Fruit fly (Drosophila melanogaster) whole organism, embryonic: ENCODE results near the gene Nckx30C.

Experiments
- Awh ChIP-seq: fragments of 200-800 bp; sonication (Bioruptor generic); IDR thresholded peaks from 2 replicates; pipeline ENCODE4, ENCODE4 v1.3.6; 2022; ENCODE audit warnings: missing biosample characterization, missing genetic modification characterization
- Bgb ChIP-seq: fragments of 200-800 bp; sonication (Bioruptor generic); IDR thresholded peaks from 2 replicates; pipeline ENCODE4 v1.3.6; 2022; ENCODE audit warnings: missing biosample characterization, missing genetic modification characterization; ENCODE audit not compliant: partially characterized antibody
- CG10209 ChIP-seq: fragments of 200-800 bp; sonication (Bioruptor generic); optimal IDR thresholded peaks from 3 replicates; lab custom pipeline; 2017; ENCODE audit warnings: missing biosample characterization, mild to moderate bottlenecking, missing genetic modification characterization, missing genetic modification reagents
- CG10267 ChIP-seq: fragments of 200-800 bp; sonication (Bioruptor generic); optimal IDR thresholded peaks from 2 replicates; lab custom pipeline; 2018; ENCODE audit warnings: missing biosample characterization, mild to moderate bottlenecking, missing genetic modification characterization, moderate library complexity
- CG10431 ChIP-seq: fragments of 200-800 bp; sonication (Bioruptor generic); optimal IDR thresholded peaks from 3 replicates; lab custom pipeline; 2018; ENCODE audit warnings: missing biosample characterization, mild to moderate bottlenecking, missing genetic modification characterization
- CG13287 ChIP-seq: fragments of 200-800 bp; sonication (Bioruptor generic); IDR thresholded peaks from 2 replicates; pipeline ENCODE4 v1.3.6; 2022; ENCODE audit warnings: missing biosample characterization, missing genetic modification characterization; ENCODE audit not compliant: partially characterized antibody
- CG15601 ChIP-seq: fragments of 200-800 bp; sonication (Bioruptor generic); optimal IDR thresholded peaks from 3 replicates; lab custom pipeline; 2019; ENCODE audit warnings: missing biosample characterization, mild to moderate bottlenecking, missing genetic modification characterization, moderate library complexity
- CG2678 ChIP-seq: fragments of 200-800 bp; sonication (Bioruptor generic); optimal IDR thresholded peaks from 3 replicates; lab custom pipeline; 2019; ENCODE audit warnings: missing biosample characterization, mild to moderate bottlenecking, missing genetic modification characterization, moderate library complexity
- CG2712 ChIP-seq: fragments of 200-800 bp; optimal IDR thresholded peaks from 3 replicates; lab custom pipeline; 2019; ENCODE audit warnings: missing biosample characterization, mild to moderate bottlenecking, missing genetic modification characterization, moderate library complexity
- CG34224 ChIP-seq: fragments of 200-800 bp; sonication (Bioruptor generic); IDR thresholded peaks from 3 replicates; pipeline ENCODE4 v1.3.6; 2022; ENCODE audit warnings: missing biosample characterization, missing genetic modification characterization; ENCODE audit not compliant: partially characterized antibody
- CG5180 ChIP-seq: fragments of 200-800 bp; sonication (Bioruptor generic); optimal IDR thresholded peaks from 3 replicates; lab custom pipeline; 2017; ENCODE audit warnings: missing biosample characterization, missing genetic modification characterization, mild to moderate bottlenecking, moderate library complexity, missing genetic modification reagents
- CG6254 ChIP-seq: fragments of 200-800 bp; sonication (Bioruptor generic); optimal IDR thresholded peaks from 3 replicates; lab custom pipeline; 2017; ENCODE audit warnings: mild to moderate bottlenecking, missing biosample characterization, missing genetic modification reagents, missing genetic modification characterization
- CG9797 ChIP-seq: fragments of 200-800 bp; sonication (Bioruptor generic); optimal IDR thresholded peaks from 3 replicates; lab custom pipeline; 2018; ENCODE audit warnings: missing biosample characterization, mild to moderate bottlenecking, missing genetic modification characterization
- CG9932 ChIP-seq: fragments of 200-800 bp; sonication (Bioruptor generic); IDR thresholded peaks from 2 replicates; pipeline ENCODE4 v1.3.6; 2022; ENCODE audit warnings: missing biosample characterization, missing genetic modification characterization
- CoRest ChIP-seq: fragments of 200-800 bp; sonication (Bioruptor generic); optimal IDR thresholded peaks from 3 replicates; lab custom pipeline; 2018; ENCODE audit warnings: missing biosample characterization, mild to moderate bottlenecking, missing genetic modification characterization, moderate library complexity
- CrebB ChIP-seq: fragments of 200-800 bp; sonication (Bioruptor generic); optimal IDR thresholded peaks from 3 replicates; lab custom pipeline; 2018; ENCODE audit warnings: missing biosample characterization, mild to moderate bottlenecking, missing genetic modification characterization
- D ChIP-seq, 2 experiments: fragments of 200-800 bp in 1 of 2; fragments of >200 bp in 1 of 2; sonication (Bioruptor generic) in 1 of 2; optimal IDR thresholded peaks; 2 replicates in 1 of 2; 3 replicates in 1 of 2; lab custom pipeline; 2017; ENCODE audit warnings: mild to moderate bottlenecking in 1 of 2, missing biosample characterization in 1 of 2, missing genetic modification characterization in 1 of 2, missing genetic modification reagents in 1 of 2
- D19B ChIP-seq: fragments of 200-800 bp; sonication (Bioruptor generic); optimal IDR thresholded peaks from 2 replicates; lab custom pipeline; 2017; ENCODE audit warnings: missing biosample characterization, mild to moderate bottlenecking, missing genetic modification characterization
- Dll ChIP-seq: fragments of 200-800 bp; sonication (Bioruptor generic); IDR thresholded peaks from 4 replicates; pipeline ENCODE4 v1.3.6; 2022; ENCODE audit warnings: missing biosample characterization, missing genetic modification characterization; ENCODE audit not compliant: partially characterized antibody
- Dp ChIP-seq: fragments of 200-800 bp; sonication (Bioruptor generic); optimal IDR thresholded peaks from 2 replicates; lab custom pipeline; 2018; ENCODE audit warnings: missing biosample characterization, mild to moderate bottlenecking, missing genetic modification characterization, moderate library complexity
- Dref ChIP-seq: fragments of 200-800 bp; sonication (Bioruptor generic); IDR thresholded peaks from 2 replicates; pipeline ENCODE4 v1.3.6; 2022; ENCODE audit warnings: missing biosample characterization, missing genetic modification characterization
- E2f2 ChIP-seq: fragments of 200-800 bp; sonication (Bioruptor generic); IDR thresholded peaks from 2 replicates; pipeline ENCODE4 v1.3.6; 2022; ENCODE audit warnings: missing biosample characterization, missing genetic modification characterization
- Lhr ChIP-seq: fragments of 200-800 bp; sonication (Bioruptor generic); optimal IDR thresholded peaks from 3 replicates; lab custom pipeline; 2017; ENCODE audit warnings: mild to moderate bottlenecking, missing biosample characterization, missing genetic modification reagents, missing genetic modification characterization
- Myb ChIP-seq: fragments of 200-800 bp; sonication (Bioruptor generic); optimal IDR thresholded peaks from 2 replicates; lab custom pipeline; 2016; ENCODE audit warnings: missing biosample characterization, missing genetic modification characterization
- NC2α ChIP-seq: fragments of 200-800 bp; sonication (Bioruptor generic); optimal IDR thresholded peaks from 2 replicates; lab custom pipeline; 2016; ENCODE audit warnings: missing biosample characterization, missing genetic modification characterization
- Stat92E ChIP-seq, 3 experiments: fragments of >200 bp in 2 of 3; fragments of 200-800 bp in 1 of 3; sonication (Bioruptor generic) in 1 of 3; optimal IDR thresholded peaks; 2 replicates each; lab custom pipeline; 2017 to 2019; ENCODE audit warnings: missing biosample characterization in 3 of 3, missing genetic modification characterization in 3 of 3, mild to moderate bottlenecking in 1 of 3, moderate library complexity in 1 of 3
- Usf ChIP-seq: fragments of 200-800 bp; sonication (Bioruptor generic); optimal IDR thresholded peaks from 2 replicates; lab custom pipeline; 2017; ENCODE audit warnings: missing genotype, missing biosample characterization, missing genetic modification characterization
- Vsx1 ChIP-seq: fragments of 200-800 bp; sonication (Bioruptor generic); optimal IDR thresholded peaks from 2 replicates; lab custom pipeline; 2017; ENCODE audit warnings: missing biosample characterization, mild to moderate bottlenecking, missing genetic modification characterization, missing genetic modification reagents
- YL-1 ChIP-seq: fragments of 200-800 bp; sonication (Bioruptor generic); optimal IDR thresholded peaks from 3 replicates; lab custom pipeline; 2017; ENCODE audit warnings: missing biosample characterization, mild to moderate bottlenecking, missing genetic modification characterization
- btn ChIP-seq: fragments of 200-800 bp; sonication (Bioruptor generic); optimal IDR thresholded peaks from 2 replicates; lab custom pipeline; 2016; ENCODE audit warnings: missing biosample characterization, missing genetic modification characterization
- cad ChIP-seq: fragments of >200 bp; optimal IDR thresholded peaks from 2 replicates; lab custom pipeline; 2017; ENCODE audit warnings: missing biosample characterization, missing genetic modification characterization
- crol ChIP-seq: fragments of 200-800 bp; sonication (Bioruptor generic); IDR thresholded peaks from 2 replicates; pipeline ENCODE4 v1.3.6; 2022; ENCODE audit warnings: missing biosample characterization, missing genetic modification characterization
- dmrt99B ChIP-seq: fragments of 200-800 bp; sonication (Bioruptor generic); optimal IDR thresholded peaks from 2 replicates; lab custom pipeline; 2018; ENCODE audit warnings: missing biosample characterization, mild to moderate bottlenecking, missing genetic modification characterization, moderate library complexity
- esg ChIP-seq: fragments of 200-800 bp; sonication (Bioruptor generic); conservative IDR thresholded peaks from 2 replicates; pipeline ENCODE4 v1.3.6; 2022; ENCODE audit warnings: missing biosample characterization, missing genetic modification characterization
- gsb-n ChIP-seq: fragments of 200-800 bp; sonication (Bioruptor generic); optimal IDR thresholded peaks from 3 replicates; lab custom pipeline; 2018; ENCODE audit warnings: missing biosample characterization, mild to moderate bottlenecking, missing genetic modification characterization
- her ChIP-seq: fragments of 200-800 bp; sonication (Bioruptor generic); optimal IDR thresholded peaks from 2 replicates; lab custom pipeline; 2016; ENCODE audit warnings: missing biosample characterization, missing genetic modification characterization
- jumu ChIP-seq: fragments of 200-800 bp; sonication (Bioruptor generic); optimal IDR thresholded peaks from 3 replicates; lab custom pipeline; 2016; ENCODE audit warnings: missing biosample characterization, missing genetic modification characterization
- kah ChIP-seq: fragments of 200-800 bp; sonication (Bioruptor generic); optimal IDR thresholded peaks from 2 replicates; lab custom pipeline; 2018; ENCODE audit warnings: missing biosample characterization, mild to moderate bottlenecking, missing genetic modification characterization
- lbe ChIP-seq: fragments of 200-800 bp; sonication (Bioruptor generic); optimal IDR thresholded peaks from 2 replicates; lab custom pipeline; 2016; ENCODE audit warnings: missing biosample characterization, mild to moderate bottlenecking, missing genetic modification characterization
- lola ChIP-seq, 3 experiments: fragments of >200 bp in 2 of 3; fragments of 200-800 bp in 1 of 3; sonication (Bioruptor generic) in 1 of 3; optimal IDR thresholded peaks; 2 replicates each; lab custom pipeline; 2017 to 2019; ENCODE audit warnings: missing biosample characterization in 3 of 3, missing genetic modification characterization in 3 of 3, mild to moderate bottlenecking in 1 of 3, moderate library complexity in 1 of 3
- nmo ChIP-seq: fragments of 200-800 bp; sonication (Bioruptor generic); optimal IDR thresholded peaks from 2 replicates; lab custom pipeline; 2018; ENCODE audit warnings: missing biosample characterization, mild to moderate bottlenecking, missing genetic modification characterization, moderate library complexity
- otp ChIP-seq: fragments of 200-800 bp; sonication (Bioruptor generic); IDR thresholded peaks from 3 replicates; pipeline ENCODE4, ENCODE4 v1.3.6; 2022; ENCODE audit warnings: missing biosample characterization, missing genetic modification characterization
- phol ChIP-seq: fragments of 200-800 bp; sonication (Bioruptor generic); optimal IDR thresholded peaks from 3 replicates; lab custom pipeline; 2018; ENCODE audit warnings: missing biosample characterization, mild to moderate bottlenecking, missing genetic modification characterization, moderate library complexity
- pzg ChIP-seq: fragments of 200-800 bp; sonication (Bioruptor generic); optimal IDR thresholded peaks from 3 replicates; lab custom pipeline; 2018; ENCODE audit warnings: missing biosample characterization, mild to moderate bottlenecking, missing genetic modification characterization, moderate library complexity
- sens ChIP-seq: fragments of 200-800 bp; sonication (Bioruptor generic); peaks from one replicate; lab custom pipeline; 2016; ENCODE audit warnings: missing biosample characterization, missing genetic modification characterization
- ssp ChIP-seq: fragments of 200-800 bp; sonication (Bioruptor generic); IDR thresholded peaks from 2 replicates; pipeline ENCODE4 v1.3.6; 2022; ENCODE audit warnings: missing biosample characterization, missing genetic modification characterization
- trem ChIP-seq: fragments of 200-800 bp; optimal IDR thresholded peaks from 3 replicates; lab custom pipeline; 2019; ENCODE audit warnings: missing biosample characterization, mild to moderate bottlenecking, missing genetic modification characterization, moderate library complexity

The Nckx30C gene

DNA sequence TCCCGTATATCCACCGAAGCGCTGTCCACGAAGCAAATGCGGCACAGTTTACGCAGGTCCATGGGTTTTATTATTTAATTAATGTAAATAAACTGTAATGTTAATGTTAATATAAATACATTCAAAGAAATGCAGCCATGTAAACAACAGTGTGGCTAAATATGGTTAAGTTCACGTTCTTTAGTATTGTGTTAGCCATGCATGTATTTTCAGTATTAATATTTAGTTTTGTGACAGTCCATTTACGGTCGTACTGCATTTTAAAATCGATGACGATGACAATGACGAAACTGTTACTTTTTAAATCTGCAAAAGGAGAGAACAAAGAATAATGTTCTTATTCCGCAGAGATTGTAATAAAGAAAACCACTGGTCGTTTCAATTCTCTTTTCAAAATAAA is 46.6 kb upstream of the Nckx30C start, which contains the start of gene CG13123 (continued):
- 0 out of 4 replicates have a peak, but pooled peaks have one; percentile 36 for TF ChIP-seq Dll (GFP tag; lab: Robert Waterston, UW)
- peak; percentile 13 for TF ChIP-seq CG2712 (tag; lab: Kevin White, UChicago)
- peak; percentile 63 for TF ChIP-seq E2f2 (GFP tag; lab: Robert Waterston, UW)
- TF ChIP-seq nmo (GFP tag; lab: Kevin White, UChicago) = peak; percentile 19
- no peak for TF ChIP-seq jumu
- TF ChIP-seq lbe = peak; percentile 5
- TF ChIP-seq YL-1 (GFP tag; lab: Kevin White, UChicago) = peak; percentile 40
- no peak for TF ChIP-seq CG5180 (GFP tag; lab: Kevin White, UChicago)
- peak; percentile 67 for TF ChIP-seq Vsx1 (GFP tag; lab: Kevin White, UChicago)
- TF ChIP-seq CG10209 (GFP tag; lab: Kevin White, UChicago) = no peak
- TF ChIP-seq phol (tag; lab: Kevin White, UChicago) = peak; percentile 45
- peak; percentile 23 for TF ChIP-seq CG10267 (tag; lab: Kevin White, UChicago)
- TF ChIP-seq CG9797 = peak; percentile 72
- TF ChIP-seq Dref (GFP tag; lab: Robert Waterston, UW) = peak; percentile 71
- no peak for TF ChIP-seq CrebB (tag; lab: Kevin White, UChicago)
- TF ChIP-seq NC2α (GFP tag; lab: Kevin White, UChicago) = no peak
- peak; percentile 58 for TF ChIP-seq trem (tag; lab: Kevin White, UChicago)
- TF ChIP-seq esg = no peak
- TF ChIP-seq Dp (GFP tag; lab: Kevin White, UChicago) = peak; percentile 57
- peak; percentile 48 for TF ChIP-seq Bgb (GFP tag; lab: Robert Waterston, UW)
- peak; percentile 83 for TF ChIP-seq pzg (GFP tag; lab: Kevin White, UChicago)
- TF ChIP-seq D19B = no peak
- TF ChIP-seq Myb (GFP tag; lab: Kevin White, UChicago) = peak; percentile 93
- peak; percentile 18 for TF ChIP-seq gsb-n (tag; lab: Kevin White, UChicago)
- TF ChIP-seq CG10431 = peak; percentile 36
- no peak for TF ChIP-seq otp (GFP tag; lab: Robert Waterston, UW)
- TF ChIP-seq CG13287 (GFP tag; lab: Robert Waterston, UW) = peak; percentile 41; the same call in 1 of the 2 replicates
- peak; percentile 59 for TF ChIP-seq Lhr (GFP tag; lab: Kevin White, UChicago)
- TF ChIP-seq cad (GFP tag; lab: Kevin White, UChicago) = no peak
- no peak for TF ChIP-seq Awh (GFP tag; lab: Robert Waterston, UW)
- peak; percentile 51 for TF ChIP-seq sens (GFP tag; lab: Kevin White, UChicago)
- TF ChIP-seq, all 482 proteins: peak for 33

DNA sequence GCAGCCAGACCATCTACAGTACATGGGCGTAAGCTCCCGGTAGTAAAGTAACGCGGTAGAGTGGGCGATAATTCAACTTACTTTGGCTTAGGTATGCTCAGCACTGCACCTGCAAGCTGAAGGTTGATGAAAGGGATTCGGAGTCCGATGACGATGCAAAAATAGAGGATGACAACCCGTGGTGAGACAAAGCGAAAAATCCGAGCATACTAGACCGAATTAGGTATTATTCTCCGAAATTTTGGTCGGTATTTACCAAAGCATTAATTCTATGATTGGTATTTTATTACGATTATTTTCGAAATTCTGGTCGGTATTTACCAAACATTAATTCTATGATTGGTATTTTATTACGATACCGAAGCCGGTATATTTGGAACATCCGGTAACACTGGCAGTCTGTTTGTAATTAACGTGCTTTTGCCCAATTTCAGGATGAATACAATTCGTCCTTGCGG is 44.3 kb upstream of the Nckx30C start, which contains the start of gene CG4036:
TSS of gene CG4036 (plus strand) at position 348 of the 458 bp plus-strand sequence.
- TF ChIP-seq kah (GFP tag; lab: Kevin White, UChicago) = no peak
- no peak for TF ChIP-seq CG10431
- no peak for TF ChIP-seq her (GFP tag; lab: Kevin White, UChicago)
- TF ChIP-seq Stat92E (GFP tag; optimal IDR thresholded peaks at IDR 0.05; lab: Kevin White, UChicago) = peak in 1 of 3 experiments; percentile 32
- peak; percentile 10 for TF ChIP-seq CG10267 (tag; lab: Kevin White, UChicago)
- TF ChIP-seq CG6254 (GFP tag; lab: Kevin White, UChicago) = no peak
- no peak for TF ChIP-seq dmrt99B (tag; lab: Kevin White, UChicago)
- no peak for TF ChIP-seq cad (GFP tag; lab: Kevin White, UChicago)
- no peak for TF ChIP-seq btn (GFP tag; lab: Kevin White, UChicago)
- TF ChIP-seq crol (GFP tag; lab: Robert Waterston, UW) = no peak
- TF ChIP-seq nmo (GFP tag; lab: Kevin White, UChicago) = peak; percentile 45
- no peak for TF ChIP-seq CG2678 (tag; lab: Kevin White, UChicago)
- no peak for TF ChIP-seq CoRest
- no peak for TF ChIP-seq CG9932
- TF ChIP-seq CG15601 (tag; lab: Kevin White, UChicago) = peak; percentile 35
- TF ChIP-seq lola (GFP tag; optimal IDR thresholded peaks at IDR 0.05; lab: Kevin White, UChicago) = no peak
- peak; percentile 13 for TF ChIP-seq lbe
- TF ChIP-seq ssp (GFP tag; lab: Robert Waterston, UW) = no peak
- TF ChIP-seq CG2712 (tag; lab: Kevin White, UChicago) = peak; percentile 11
- TF ChIP-seq D (optimal IDR thresholded peaks at IDR 0.05; lab: Kevin White, UChicago) = peak; percentile 49
- no peak for TF ChIP-seq D (GFP tag; optimal IDR thresholded peaks at IDR 0.05; lab: Kevin White, UChicago)
- TF ChIP-seq CG34224 = 0 out of 3 replicates have a peak, but pooled peaks have one; percentile 9
- TF ChIP-seq Usf = no peak
